Worm (Caenorhabditis elegans): ENCODE results near the gene ttc-39B.

Gene ttc-39B

DNA sequence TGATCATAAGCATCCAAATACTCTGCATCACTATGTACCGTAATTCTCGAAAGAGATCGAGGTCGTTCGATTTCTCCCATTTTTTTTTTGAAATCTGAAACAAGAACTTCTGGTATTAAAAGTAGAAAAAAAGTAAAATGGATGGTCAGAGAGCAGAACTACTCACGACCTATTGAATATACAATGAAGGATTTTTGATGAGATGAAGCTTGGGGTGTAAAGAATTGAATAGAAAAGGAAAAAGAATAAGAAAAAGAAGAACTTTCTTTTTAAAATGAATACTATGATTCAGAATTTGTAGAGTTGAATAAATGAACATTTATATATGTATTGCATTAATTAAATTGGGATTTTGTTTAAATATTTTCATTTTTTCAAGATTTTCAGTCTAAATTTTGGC, at the start of gene ttc-39B:
Gene ttc-39B (minus strand): TSS at position 101 of the 400 bp plus-strand sequence.
- no peak for TF ChIP-seq flt-1 (GFP tag; IDR thresholded peaks at IDR 0.05)
- no peak for TF ChIP-seq med-1 (GFP tag; optimal IDR thresholded peaks at IDR 0.05; ENCODE audit: insufficient read depth)
- no peak for TF ChIP-seq tab-1 (GFP tag; IDR thresholded peaks at IDR 0.05)
- no peak for TF ChIP-seq ref-1 (GFP tag; conservative IDR thresholded peaks at IDR 0.05)
- no peak for TF ChIP-seq klf-2 (GFP tag; conservative IDR thresholded peaks at IDR 0.05)
- no peak for TF ChIP-seq ztf-23 (GFP tag; IDR thresholded peaks at IDR 0.05)

DNA sequence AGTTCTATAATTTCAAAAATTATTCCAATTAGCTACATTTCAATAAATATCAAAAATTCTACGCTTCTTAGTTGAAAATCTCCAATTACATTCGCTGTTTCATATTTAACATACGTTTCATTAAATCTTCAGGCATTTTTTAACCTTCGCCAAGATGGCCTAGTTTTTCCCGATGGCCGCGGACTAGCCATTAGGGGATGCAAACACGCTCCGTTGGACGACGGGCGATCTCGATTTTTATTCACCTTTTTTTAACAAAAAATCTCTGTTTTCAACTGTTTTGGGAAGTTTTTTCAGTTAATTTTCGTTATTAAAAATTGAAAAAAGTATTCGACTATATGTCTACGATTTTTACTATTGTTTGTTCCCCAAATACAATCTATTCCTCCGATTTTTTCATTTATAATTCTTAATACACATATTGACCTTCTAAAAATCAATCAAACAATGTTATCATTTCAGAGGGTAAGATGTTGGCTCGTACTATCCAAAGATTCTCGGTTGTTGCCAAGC, 49.5 kb upstream of the ttc-39B start, which contains the start of gene F58F12.1:
Gene F58F12.1 (plus strand): TSS at position 463 of the 513 bp plus-strand sequence.
- TF ChIP-seq tab-1 (GFP tag; IDR thresholded peaks at IDR 0.05) (no peak), ztf-29 (GFP tag; IDR thresholded peaks at IDR 0.05) (no peak), T22C8.4 (GFP tag; IDR thresholded peaks at IDR 0.05) (no peak), klf-2 (GFP tag; conservative IDR thresholded peaks at IDR 0.05) (no peak), med-1 (GFP tag; optimal IDR thresholded peaks at IDR 0.05; ENCODE audit: insufficient read depth) (no peak), flt-1 (GFP tag; IDR thresholded peaks at IDR 0.05) (peak; percentile 47; the same call in 1 of the 2 replicates), ztf-23 (GFP tag; IDR thresholded peaks at IDR 0.05) (no peak)

DNA sequence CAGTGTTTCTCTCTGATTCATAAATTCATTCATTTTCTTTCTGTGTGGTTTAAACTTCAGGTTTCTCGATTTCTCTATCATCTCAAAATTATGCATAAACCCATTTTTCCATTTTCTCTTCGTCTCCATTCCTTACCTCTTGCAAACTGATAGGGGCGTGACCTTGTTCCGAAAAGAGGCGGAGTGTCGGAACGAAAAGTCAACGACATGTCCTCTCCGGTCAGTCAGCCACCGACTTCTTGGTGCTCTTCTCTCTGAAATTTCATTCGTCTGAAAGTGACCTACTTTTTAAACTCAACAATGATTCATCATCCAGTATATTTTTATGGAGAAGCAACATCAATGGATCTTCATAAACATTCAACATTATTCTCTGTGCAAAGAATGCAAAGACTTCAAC, 47.1 kb upstream of the ttc-39B start, which contains the start of gene F58F12.12:
Gene F58F12.12 (plus strand): TSS at position 301 of the 400 bp plus-strand sequence.
- TF ChIP-seq tab-1 (GFP tag; IDR thresholded peaks at IDR 0.05) (no peak), ztf-29 (GFP tag; IDR thresholded peaks at IDR 0.05) (no peak), T22C8.4 (GFP tag; IDR thresholded peaks at IDR 0.05) (no peak), cog-1 (tag; optimal IDR thresholded peaks at IDR 0.05) (no peak), flt-1 (GFP tag; IDR thresholded peaks at IDR 0.05) (no peak), ztf-23 (GFP tag; IDR thresholded peaks at IDR 0.05) (no peak), ref-1 (GFP tag; conservative IDR thresholded peaks at IDR 0.05) (no peak), med-1 (GFP tag; optimal IDR thresholded peaks at IDR 0.05; ENCODE audit: insufficient read depth) (no peak), klf-2 (GFP tag; conservative IDR thresholded peaks at IDR 0.05) (no peak)

DNA sequence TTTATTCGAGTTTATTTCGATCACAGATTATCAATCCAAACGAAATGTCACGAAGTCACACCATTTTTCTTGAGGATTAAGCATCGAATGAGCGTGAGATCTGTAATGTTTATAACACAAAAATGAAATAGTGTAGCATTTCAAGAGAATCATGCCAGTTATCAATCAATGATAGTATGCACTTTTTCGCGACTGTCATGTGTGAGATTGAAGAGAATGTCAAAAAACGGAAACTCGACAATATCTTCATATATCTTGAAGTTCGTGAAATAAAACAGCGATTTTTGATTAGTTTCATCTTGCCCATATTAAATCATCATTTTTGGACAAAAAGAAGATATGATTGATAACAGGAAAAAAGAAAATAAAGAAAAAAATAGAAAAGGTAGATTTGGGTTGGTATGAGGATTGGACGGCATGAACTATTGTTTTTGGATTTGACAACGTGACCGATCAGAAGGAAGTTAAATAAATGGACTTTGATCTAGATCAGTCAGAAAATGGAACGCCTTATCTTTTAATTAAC, 45.3 kb upstream of the ttc-39B start:
- TF ChIP-seq tab-1 (GFP tag; IDR thresholded peaks at IDR 0.05) (no peak), flt-1 (GFP tag; IDR thresholded peaks at IDR 0.05) (no peak), T22C8.4 (GFP tag; IDR thresholded peaks at IDR 0.05) (no peak), cog-1 (tag; optimal IDR thresholded peaks at IDR 0.05) (no peak), ref-1 (GFP tag; conservative IDR thresholded peaks at IDR 0.05) (no peak), ztf-23 (GFP tag; IDR thresholded peaks at IDR 0.05) (no peak), ztf-29 (GFP tag; IDR thresholded peaks at IDR 0.05) (no peak), med-1 (GFP tag; optimal IDR thresholded peaks at IDR 0.05; ENCODE audit: insufficient read depth) (no peak), klf-2 (GFP tag; conservative IDR thresholded peaks at IDR 0.05) (no peak)

DNA sequence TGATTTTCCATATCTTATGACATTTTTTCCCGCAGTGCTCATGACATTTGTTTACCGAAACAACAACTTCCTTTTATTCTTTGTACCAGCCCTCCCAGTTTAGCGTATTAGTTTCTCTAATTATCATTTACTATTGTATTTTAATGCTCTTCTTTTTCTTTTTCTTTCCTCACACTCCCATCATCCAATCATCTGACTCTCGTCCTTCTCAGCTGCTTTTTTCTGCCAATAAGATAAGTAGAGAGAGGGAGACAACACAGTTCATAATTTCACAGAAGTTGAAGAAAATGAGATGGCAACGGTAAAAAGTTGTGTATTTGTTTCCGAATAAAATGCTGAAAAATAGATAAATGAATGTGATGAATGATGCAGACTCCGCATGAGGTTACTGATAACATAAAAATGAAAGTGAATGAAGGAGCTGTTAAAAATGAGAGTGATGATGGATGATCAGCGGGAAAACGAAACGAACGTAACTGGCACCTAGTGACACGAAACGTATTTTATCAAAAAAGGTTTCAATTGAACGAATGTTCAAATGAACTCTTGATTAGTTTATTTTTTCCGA, 43.7 kb upstream of the ttc-39B start:
- TF ChIP-seq ztf-29 (GFP tag; IDR thresholded peaks at IDR 0.05), result no peak
- no peak for TF ChIP-seq flt-1 (GFP tag; IDR thresholded peaks at IDR 0.05)
- no peak for TF ChIP-seq ztf-23 (GFP tag; IDR thresholded peaks at IDR 0.05)

DNA sequence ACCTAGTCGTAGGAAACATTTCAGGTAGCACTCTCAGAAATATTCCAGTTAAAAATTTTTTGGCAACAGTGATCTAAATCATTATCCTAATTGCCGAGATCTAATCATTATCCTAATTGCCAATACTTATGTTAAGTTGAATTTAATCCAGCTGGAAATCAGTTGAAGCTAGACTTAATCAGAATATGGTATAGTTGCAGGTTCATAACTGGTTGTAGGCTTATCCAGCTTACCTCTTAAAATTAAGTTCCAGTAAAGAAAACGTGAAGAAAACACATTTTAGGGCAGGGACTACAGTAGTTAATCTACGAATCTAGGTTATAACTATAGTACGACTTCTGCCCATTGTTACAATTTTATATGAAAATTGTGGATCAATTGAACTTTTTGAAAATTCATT, 42.9 kb upstream of the ttc-39B start:
- TF ChIP-seq tab-1 (GFP tag; IDR thresholded peaks at IDR 0.05) (no peak), med-1 (GFP tag; optimal IDR thresholded peaks at IDR 0.05; ENCODE audit: insufficient read depth) (no peak), klf-2 (GFP tag; conservative IDR thresholded peaks at IDR 0.05) (no peak), ref-1 (GFP tag; conservative IDR thresholded peaks at IDR 0.05) (no peak), flt-1 (GFP tag; IDR thresholded peaks at IDR 0.05) (no peak), ztf-29 (GFP tag; IDR thresholded peaks at IDR 0.05) (no peak), cog-1 (tag; optimal IDR thresholded peaks at IDR 0.05) (no peak)

DNA sequence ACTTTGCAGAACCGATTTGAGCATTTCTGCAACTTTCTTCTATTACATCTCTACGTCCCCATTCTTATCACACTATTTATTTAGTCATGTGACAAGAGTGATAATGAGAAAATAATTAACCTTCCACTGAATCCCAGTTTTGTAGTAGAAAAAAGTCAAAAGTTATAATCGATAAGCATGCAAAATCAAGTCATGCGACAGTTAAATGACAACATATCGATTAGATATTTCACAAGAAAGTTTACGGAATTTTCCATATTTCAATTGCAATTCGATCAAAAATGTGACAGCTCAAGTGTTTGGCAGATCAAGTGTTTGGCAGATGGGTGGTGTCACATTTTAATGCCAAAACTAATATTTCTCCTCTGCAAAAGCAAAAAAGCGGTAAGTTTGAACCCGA, 40.9 kb upstream of the ttc-39B start:
- TF ChIP-seq ztf-23 (GFP tag; IDR thresholded peaks at IDR 0.05), result no peak
- TF ChIP-seq tab-1 (GFP tag; IDR thresholded peaks at IDR 0.05), result no peak
- no peak for TF ChIP-seq flt-1 (GFP tag; IDR thresholded peaks at IDR 0.05)
- no peak for TF ChIP-seq klf-2 (GFP tag; conservative IDR thresholded peaks at IDR 0.05)
- TF ChIP-seq cog-1 (tag; optimal IDR thresholded peaks at IDR 0.05), result no peak
- no peak for TF ChIP-seq med-1 (GFP tag; optimal IDR thresholded peaks at IDR 0.05; ENCODE audit: insufficient read depth)
- TF ChIP-seq ztf-29 (GFP tag; IDR thresholded peaks at IDR 0.05), result no peak

DNA sequence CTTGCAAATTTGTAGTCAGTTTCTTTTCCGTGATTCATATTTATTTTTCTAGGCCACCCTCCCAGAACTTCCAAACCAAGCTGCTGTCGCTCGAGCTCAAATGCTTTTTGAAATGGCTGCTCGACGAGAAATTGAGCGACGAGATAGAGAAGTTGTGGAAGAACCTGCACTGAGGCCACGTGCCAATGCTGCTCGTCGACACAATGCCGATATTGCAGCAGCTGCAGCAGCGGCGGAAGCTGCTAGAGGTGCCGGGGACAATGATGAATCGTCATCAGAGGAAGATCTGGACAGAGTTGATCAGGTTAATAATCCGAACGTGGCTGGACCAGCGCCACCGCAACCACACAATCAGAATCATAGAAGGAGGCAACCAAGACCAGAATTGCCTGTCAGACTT, 39.6 kb upstream of the ttc-39B start:
- TF ChIP-seq T22C8.4 (GFP tag; IDR thresholded peaks at IDR 0.05) (no peak), flt-1 (GFP tag; IDR thresholded peaks at IDR 0.05) (no peak), med-1 (GFP tag; optimal IDR thresholded peaks at IDR 0.05; ENCODE audit: insufficient read depth) (no peak)

DNA sequence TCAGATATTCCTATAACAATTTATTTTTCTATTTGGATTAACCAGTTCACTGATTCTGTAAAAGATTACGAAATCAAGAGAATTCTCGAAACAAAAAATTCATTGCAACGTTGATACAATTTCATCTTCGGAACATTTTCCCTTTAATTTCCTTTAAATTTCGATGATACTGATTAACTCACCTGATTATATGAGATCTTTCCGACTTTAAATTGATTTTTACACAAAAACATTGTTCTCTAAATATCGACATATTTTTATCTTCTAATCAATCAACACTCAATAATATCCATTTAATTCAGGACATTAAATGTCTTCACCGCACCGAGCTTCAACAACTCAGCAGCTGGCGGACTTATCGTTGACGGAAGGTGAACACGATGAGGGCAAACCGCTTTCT, 37.2 kb upstream of the ttc-39B start, which contains the start of gene lin-23:
Gene lin-23 (plus strand): TSS at position 301 of the 400 bp plus-strand sequence.
- no peak for TF ChIP-seq tab-1 (GFP tag; IDR thresholded peaks at IDR 0.05)
- TF ChIP-seq ztf-29 (GFP tag; IDR thresholded peaks at IDR 0.05), result no peak
- TF ChIP-seq med-1 (GFP tag; optimal IDR thresholded peaks at IDR 0.05; ENCODE audit: insufficient read depth), result no peak
- TF ChIP-seq T22C8.4 (GFP tag; IDR thresholded peaks at IDR 0.05), result no peak
- TF ChIP-seq ztf-23 (GFP tag; IDR thresholded peaks at IDR 0.05), result no peak
- TF ChIP-seq ref-1 (GFP tag; conservative IDR thresholded peaks at IDR 0.05), result no peak
- no peak for TF ChIP-seq flt-1 (GFP tag; IDR thresholded peaks at IDR 0.05)
- no peak for TF ChIP-seq cog-1 (tag; optimal IDR thresholded peaks at IDR 0.05)
- no peak for TF ChIP-seq klf-2 (GFP tag; conservative IDR thresholded peaks at IDR 0.05)

DNA sequence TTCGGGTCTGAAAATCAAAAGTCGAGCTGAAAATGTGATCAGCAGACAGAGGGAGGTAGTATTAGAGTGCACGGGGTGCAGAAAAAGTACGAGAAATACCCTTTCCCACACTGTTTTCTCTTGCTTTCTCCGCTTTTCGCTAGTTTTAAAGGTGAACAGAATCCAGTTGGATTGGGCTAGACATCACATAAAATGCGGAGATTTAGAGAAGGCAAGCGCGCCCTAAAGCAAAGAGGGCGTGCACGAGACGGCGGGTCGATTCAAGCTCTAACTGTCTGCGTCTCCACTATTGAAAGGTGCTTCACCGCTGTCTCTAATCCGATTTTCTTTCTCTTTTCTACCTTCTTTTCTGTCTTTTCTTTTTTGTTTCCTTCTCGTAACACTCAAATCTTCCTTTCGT, 36.3 kb upstream of the ttc-39B start:
- TF ChIP-seq klf-2 (GFP tag; conservative IDR thresholded peaks at IDR 0.05) (no peak), T22C8.4 (GFP tag; IDR thresholded peaks at IDR 0.05) (peak; percentile 59), ztf-29 (GFP tag; IDR thresholded peaks at IDR 0.05) (no peak), ref-1 (GFP tag; conservative IDR thresholded peaks at IDR 0.05) (no peak), tab-1 (GFP tag; IDR thresholded peaks at IDR 0.05) (no peak), flt-1 (GFP tag; IDR thresholded peaks at IDR 0.05) (no peak), ztf-23 (GFP tag; IDR thresholded peaks at IDR 0.05) (no peak), med-1 (GFP tag; optimal IDR thresholded peaks at IDR 0.05; ENCODE audit: insufficient read depth) (no peak), cog-1 (tag; optimal IDR thresholded peaks at IDR 0.05) (peak; percentile 57)

All from whole organism, midembryonic.